Worm (Caenorhabditis elegans) whole organism, L1 larva: ENCODE measurements around the gene B0281.4.

Experiments used
- ceh-8 ChIP-seq: fragments of 200-800 bp; sonication (Bioruptor generic); optimal IDR thresholded peaks from 2 replicates; lab custom pipeline; 2018; ENCODE audit warnings: mild to moderate bottlenecking, missing genetic modification characterization, moderate library complexity, missing compliant biosample characterization
- ztf-4 ChIP-seq: fragments of 150-350 bp; optimal IDR thresholded peaks from 2 replicates; lab custom pipeline; 2014; ENCODE audit warnings: missing biosample characterization, missing genetic modification characterization

Gene B0281.4

ce11 chrII:2251617-2252016 is 47.0 kb downstream of the B0281.4 start:
- TF ChIP-seq ztf-4 (tag; lab: Kevin White, UChicago) (no peak), ceh-8 (peak; percentile 8)
